Worm (Caenorhabditis elegans) whole organism, midembryonic: ENCODE data around the gene tyra-3.
A peak's percentile ranks its signal among the peaks of the same experiment; 100 is the strongest.
"Not testable (repeated sequence)": the region's sequence is repeated elsewhere in the genome, so short reads cannot be mapped to it uniquely, and the experiment has no call there.

Experiments used
- T22C8.4 ChIP-seq: fragments of 200-800 bp; sonication (Bioruptor generic); IDR thresholded peaks from 2 replicates; pipeline ENCODE4 v1.3.6; 2022; ENCODE audit warnings: missing genetic modification characterization, missing compliant biosample characterization
- cog-1 ChIP-seq: sonication (generic microtip); optimal IDR thresholded peaks from 2 replicates; lab custom pipeline; 2016; ENCODE audit warnings: missing genetic modification characterization, missing compliant biosample characterization
- flt-1 ChIP-seq: fragments of 200-800 bp; sonication (Bioruptor generic); IDR thresholded peaks from 2 replicates; pipeline ENCODE4 v1.3.6; 2022; ENCODE audit warnings: missing genetic modification characterization, missing compliant biosample characterization
- klf-2 ChIP-seq: fragments of 200-800 bp; sonication (Bioruptor generic); conservative IDR thresholded peaks from 2 replicates; pipeline ENCODE4 v1.3.6; 2022; ENCODE audit warnings: missing genetic modification reagents, missing genetic modification characterization, missing compliant biosample characterization
- med-1 ChIP-seq: sonication (generic microtip); optimal IDR thresholded peaks from 2 replicates; lab custom pipeline; 2017; ENCODE audit warnings: missing genetic modification characterization, mild to moderate bottlenecking, missing compliant biosample characterization, antibody characterized with exemption, missing genetic modification reagents; ENCODE audit not compliant: insufficient read depth
- ref-1 ChIP-seq: fragments of 200-800 bp; sonication (Bioruptor generic); conservative IDR thresholded peaks from 2 replicates; pipeline ENCODE4 v1.3.6; 2022; ENCODE audit warnings: missing genetic modification reagents, missing genetic modification characterization, missing compliant biosample characterization
- tab-1 ChIP-seq: fragments of 200-800 bp; sonication (Bioruptor generic); IDR thresholded peaks from 2 replicates; pipeline ENCODE4 v1.3.6; 2022; ENCODE audit warnings: missing genetic modification characterization, missing compliant biosample characterization
- ztf-23 ChIP-seq: fragments of 200-800 bp; sonication (Bioruptor generic); IDR thresholded peaks from 2 replicates; pipeline ENCODE4 v1.3.6; 2022; ENCODE audit warnings: missing genetic modification reagents, missing genetic modification characterization, missing compliant biosample characterization
- ztf-29 ChIP-seq: fragments of 200-800 bp; sonication (Bioruptor generic); IDR thresholded peaks from 2 replicates; pipeline ENCODE4 v1.3.6; 2022; ENCODE audit warnings: missing genetic modification reagents, missing genetic modification characterization, missing compliant biosample characterization

DNA sequence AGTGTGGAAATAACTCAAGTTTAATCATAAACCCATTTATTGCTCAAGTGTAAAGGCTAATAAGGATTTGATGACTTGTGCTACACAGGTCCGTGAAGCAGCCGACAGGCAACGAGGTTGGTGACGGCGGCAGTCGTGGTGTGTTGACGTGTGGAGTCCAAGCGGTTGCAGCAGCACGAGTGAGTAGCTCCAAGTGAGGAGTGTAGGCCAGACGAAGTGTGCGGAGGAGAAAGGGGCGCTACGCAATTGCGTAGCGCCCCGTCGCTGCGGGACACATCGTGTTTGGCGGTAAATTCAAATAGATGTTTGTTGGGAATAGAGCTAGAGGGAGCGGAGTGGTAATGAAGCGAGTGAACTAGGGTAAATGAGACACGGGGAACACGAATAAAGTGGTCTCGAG is 56.5 kb downstream of the tyra-3 start:
- not testable (repeated sequence) for TF ChIP-seq tab-1 (GFP tag; lab: Robert Waterston, UW); ref-1 (GFP tag; lab: Robert Waterston, UW); flt-1 (GFP tag; lab: Robert Waterston, UW); ztf-29; med-1 (GFP tag; lab: Kevin White, UChicago); cog-1 (tag; lab: Kevin White, UChicago); T22C8.4 (GFP tag; lab: Robert Waterston, UW); klf-2 (GFP tag; lab: Robert Waterston, UW)
- peak; percentile 99 for TF ChIP-seq ztf-23 (GFP tag; lab: Robert Waterston, UW)
